Worm (Caenorhabditis elegans) whole organism, L3 larva: ENCODE results near the gene C01G12.3.

Experiments used
- ZK546.5 ChIP-seq: sonication (generic microtip); optimal IDR thresholded peaks from 2 replicates; lab custom pipeline; 2017; ENCODE audit warnings: missing biosample characterization, missing genetic modification characterization
- ama-1 ChIP-seq: fragments of 150-350 bp; optimal IDR thresholded peaks from 2 replicates; lab custom pipeline; 2018
- ceh-28 ChIP-seq: fragments of 150-350 bp; optimal IDR thresholded peaks from 2 replicates; lab custom pipeline; 2014; ENCODE audit warnings: missing biosample characterization, missing genetic modification reagents, missing genetic modification characterization
- ceh-82 ChIP-seq: fragments of 150-350 bp; optimal IDR thresholded peaks from 2 replicates; lab custom pipeline; 2014; ENCODE audit warnings: missing biosample characterization, missing genetic modification characterization
- elt-2 ChIP-seq: sonication (generic microtip); optimal IDR thresholded peaks from 2 replicates; lab custom pipeline; 2016; ENCODE audit warnings: missing genetic modification reagents, mild to moderate bottlenecking, missing genetic modification characterization, missing compliant biosample characterization
- nhr-12 ChIP-seq: fragments of 150-350 bp; optimal IDR thresholded peaks from 2 replicates; lab custom pipeline; 2014; ENCODE audit warnings: missing biosample characterization, missing genetic modification characterization
- nhr-77 ChIP-seq: fragments of 150-350 bp; optimal IDR thresholded peaks from 2 replicates; lab custom pipeline; 2014; ENCODE audit warnings: missing biosample characterization, missing genetic modification characterization
- pha-4 ChIP-seq: fragments of 150-350 bp; optimal IDR thresholded peaks from 2 replicates; lab custom pipeline; 2014; ENCODE audit warnings: missing biosample characterization, missing genetic modification reagents, missing genetic modification characterization
- sea-2 ChIP-seq: fragments of 150-350 bp; sonication (generic microtip); optimal IDR thresholded peaks from 4 replicates; lab custom pipeline; 2014; ENCODE audit warnings: missing biosample characterization, missing genetic modification reagents, missing genetic modification characterization
- unc-62 ChIP-seq: fragments of 150-350 bp; sonication (generic microtip); optimal IDR thresholded peaks from 4 replicates; lab custom pipeline; 2014; ENCODE audit warnings: missing biosample characterization, missing genetic modification reagents, missing genetic modification characterization

- TF ChIP-seq ama-1 (lab: Kevin White, UChicago) (no peak), sea-2 (GFP tag; lab: Kevin White, UChicago) (no peak), elt-2 (tag; lab: Kevin White, UChicago) (no peak), ceh-82 (tag; lab: Kevin White, UChicago) (no peak), nhr-77 (no peak), pha-4 (tag; lab: Kevin White, UChicago) (no peak), ZK546.5 (no peak), nhr-12 (tag; lab: Kevin White, UChicago) (no peak), ceh-28 (tag; lab: Kevin White, UChicago) (no peak), unc-62 (GFP tag; lab: Kevin White, UChicago) (no peak)
These were observed 4.1 kb downstream of the C01G12.3 start, which contains the start of gene nspb-7 for ce11 chrII:14578013-14578412.
